Worm (Caenorhabditis elegans) whole organism, midembryonic: ENCODE results near the gene srx-114.

Experiments used
- T22C8.4 ChIP-seq: fragments of 200-800 bp; sonication (Bioruptor generic); IDR thresholded peaks from 2 replicates; pipeline ENCODE4 v1.3.6; 2022; ENCODE audit warnings: missing genetic modification characterization, missing compliant biosample characterization
- cog-1 ChIP-seq: sonication (generic microtip); optimal IDR thresholded peaks from 2 replicates; lab custom pipeline; 2016; ENCODE audit warnings: missing genetic modification characterization, missing compliant biosample characterization
- flt-1 ChIP-seq: fragments of 200-800 bp; sonication (Bioruptor generic); IDR thresholded peaks from 2 replicates; pipeline ENCODE4 v1.3.6; 2022; ENCODE audit warnings: missing genetic modification characterization, missing compliant biosample characterization
- klf-2 ChIP-seq: fragments of 200-800 bp; sonication (Bioruptor generic); conservative IDR thresholded peaks from 2 replicates; pipeline ENCODE4 v1.3.6; 2022; ENCODE audit warnings: missing genetic modification reagents, missing genetic modification characterization, missing compliant biosample characterization
- med-1 ChIP-seq: sonication (generic microtip); optimal IDR thresholded peaks from 2 replicates; lab custom pipeline; 2017; ENCODE audit warnings: missing genetic modification characterization, mild to moderate bottlenecking, missing compliant biosample characterization, antibody characterized with exemption, missing genetic modification reagents; ENCODE audit not compliant: insufficient read depth
- ref-1 ChIP-seq: fragments of 200-800 bp; sonication (Bioruptor generic); conservative IDR thresholded peaks from 2 replicates; pipeline ENCODE4 v1.3.6; 2022; ENCODE audit warnings: missing genetic modification reagents, missing genetic modification characterization, missing compliant biosample characterization
- tab-1 ChIP-seq: fragments of 200-800 bp; sonication (Bioruptor generic); IDR thresholded peaks from 2 replicates; pipeline ENCODE4 v1.3.6; 2022; ENCODE audit warnings: missing genetic modification characterization, missing compliant biosample characterization
- ztf-23 ChIP-seq: fragments of 200-800 bp; sonication (Bioruptor generic); IDR thresholded peaks from 2 replicates; pipeline ENCODE4 v1.3.6; 2022; ENCODE audit warnings: missing genetic modification reagents, missing genetic modification characterization, missing compliant biosample characterization
- ztf-29 ChIP-seq: fragments of 200-800 bp; sonication (Bioruptor generic); IDR thresholded peaks from 2 replicates; pipeline ENCODE4 v1.3.6; 2022; ENCODE audit warnings: missing genetic modification reagents, missing genetic modification characterization, missing compliant biosample characterization

srx-114 gene

DNA sequence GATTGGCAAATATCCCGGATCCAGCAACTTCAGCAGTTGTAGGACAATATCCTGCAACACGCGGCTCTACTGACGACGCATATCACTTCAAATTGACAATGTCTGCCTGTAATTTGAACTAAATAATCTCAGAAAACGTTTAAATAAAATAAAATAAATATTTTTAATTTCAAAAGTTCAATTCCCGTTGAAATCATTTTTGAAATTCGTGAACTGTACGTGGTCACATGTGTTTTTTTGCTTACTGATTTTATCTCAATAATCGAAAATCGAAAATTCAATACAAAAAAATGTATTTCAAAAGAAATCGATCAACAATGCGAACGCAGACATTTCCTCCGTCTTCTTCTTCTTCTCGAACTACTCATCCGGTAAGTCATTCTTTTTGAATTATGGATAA is 4.6 kb upstream of the srx-114 start, which contains the start of gene F07F6.1:
TSS of gene F07F6.1 (plus strand) at position 301 of the 400 bp plus-strand sequence.
- TF ChIP-seq ztf-29 (no peak), T22C8.4 (no peak), ztf-23 (GFP tag; lab: Robert Waterston, UW) (no peak), ref-1 (no peak), flt-1 (no peak), tab-1 (no peak), cog-1 (tag; lab: Kevin White, UChicago) (no peak), med-1 (GFP tag; lab: Kevin White, UChicago) (no peak), klf-2 (no peak)

ce11 chrII:5436833-5437232 is 3.9 kb upstream of the srx-114 start, which contains the start of gene dct-5:
TSS of gene dct-5 (minus strand) at chrII:5436933.
- TF ChIP-seq ztf-29, result no peak
- no peak for TF ChIP-seq tab-1
- TF ChIP-seq med-1 (GFP tag; lab: Kevin White, UChicago), result no peak
- TF ChIP-seq flt-1, result no peak
- TF ChIP-seq ref-1, result no peak
- no peak for TF ChIP-seq T22C8.4
- no peak for TF ChIP-seq klf-2
- no peak for TF ChIP-seq cog-1 (tag; lab: Kevin White, UChicago)
- TF ChIP-seq ztf-23 (GFP tag; lab: Robert Waterston, UW), result no peak

DNA sequence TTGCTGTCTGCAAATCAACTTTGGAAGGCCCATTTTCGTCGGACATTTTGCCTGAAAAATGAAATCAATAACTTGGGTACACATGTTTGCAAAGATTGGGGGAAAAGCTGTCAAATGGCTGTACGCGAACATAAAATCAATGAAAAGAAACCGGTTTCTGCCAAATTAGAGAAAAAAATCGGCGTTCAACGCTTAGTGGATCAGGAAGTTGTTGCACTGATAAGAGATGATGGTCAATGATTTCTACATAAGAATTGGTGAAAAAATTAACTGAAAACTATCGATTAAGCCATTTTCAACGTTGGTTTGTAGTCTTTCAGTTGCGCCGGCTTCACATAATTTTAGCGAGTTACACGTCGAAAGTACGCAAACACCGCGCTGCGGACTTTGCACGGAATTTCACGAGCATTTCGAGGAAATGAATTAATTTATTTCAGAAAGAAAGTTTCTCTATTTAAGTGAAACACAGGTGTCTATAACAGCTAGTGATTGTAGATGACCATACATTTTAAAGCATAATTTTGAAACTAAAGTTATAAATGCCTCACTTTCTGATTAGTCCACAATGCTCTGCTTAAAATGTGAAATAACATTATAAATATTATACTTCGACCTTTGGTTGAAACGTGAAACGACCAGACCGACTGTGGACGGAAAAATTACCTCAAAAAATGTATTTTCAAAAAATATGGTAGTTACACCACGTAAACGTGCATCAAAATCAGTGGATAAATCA is 3.3 kb downstream of the srx-114 start, which contains the start of the genes F07F6.4 and F07F6.2:
TSS of gene F07F6.4 (minus strand) at position 51 of the 736 bp plus-strand sequence.
TSS of gene F07F6.2 (plus strand) at position 686 of the 736 bp plus-strand sequence.
- TF ChIP-seq T22C8.4 (no peak), klf-2 (no peak), cog-1 (tag; lab: Kevin White, UChicago) (no peak), ztf-23 (GFP tag; lab: Robert Waterston, UW) (no peak), ztf-29 (no peak), tab-1 (no peak), ref-1 (no peak), med-1 (GFP tag; lab: Kevin White, UChicago) (no peak), flt-1 (no peak)

ce11 chrII:5426470-5426869 is 6.5 kb downstream of the srx-114 start:
- TF ChIP-seq cog-1 (tag; lab: Kevin White, UChicago) (no peak), klf-2 (no peak), ztf-23 (GFP tag; lab: Robert Waterston, UW) (no peak), med-1 (GFP tag; lab: Kevin White, UChicago) (no peak), ref-1 (no peak), tab-1 (no peak), ztf-29 (no peak), flt-1 (no peak), T22C8.4 (no peak)

ce11 chrII:5426054-5426453 is 6.9 kb downstream of the srx-114 start:
- peak; percentile 17 for TF ChIP-seq cog-1 (tag; lab: Kevin White, UChicago)
- no peak for TF ChIP-seq tab-1
- no peak for TF ChIP-seq med-1 (GFP tag; lab: Kevin White, UChicago)
- no peak for TF ChIP-seq ref-1
- TF ChIP-seq klf-2, result no peak
- TF ChIP-seq ztf-23 (GFP tag; lab: Robert Waterston, UW), result 0 out of 2 replicates have a peak, but pooled peaks have one; percentile 54

- TF ChIP-seq ztf-23 (GFP tag; lab: Robert Waterston, UW) (no peak), T22C8.4 (no peak), ztf-29 (no peak), klf-2 (no peak), flt-1 (no peak), ref-1 (no peak), cog-1 (tag; lab: Kevin White, UChicago) (no peak), tab-1 (no peak), med-1 (GFP tag; lab: Kevin White, UChicago) (no peak)
Measured at ce11 chrII:5425633-5426032, 7.3 kb downstream of the srx-114 start, which contains the start of gene F07F6.8. TSS of gene F07F6.8 (minus strand) at chrII:5425733.

ce11 chrII:5423832-5424231 is 9.1 kb downstream of the srx-114 start, which contains the start of gene F07F6.7:
TSS of gene F07F6.7 (minus strand) at chrII:5423858.
- TF ChIP-seq cog-1 (tag; lab: Kevin White, UChicago) (no peak), tab-1 (no peak), T22C8.4 (no peak), ztf-23 (GFP tag; lab: Robert Waterston, UW) (no peak)

ce11 chrII:5420947-5421614 is 11.9 kb downstream of the srx-114 start, which contains the start of gene tofu-6:
TSS of gene tofu-6 (plus strand) at chrII:5421248.
- TF ChIP-seq ref-1 (no peak), med-1 (GFP tag; lab: Kevin White, UChicago) (no peak), cog-1 (tag; lab: Kevin White, UChicago) (no peak), T22C8.4 (no peak), klf-2 (no peak), ztf-29 (no peak), ztf-23 (GFP tag; lab: Robert Waterston, UW) (no peak), flt-1 (no peak), tab-1 (no peak)

ce11 chrII:5418929-5419328 is 14.0 kb downstream of the srx-114 start, which contains the start of gene EEED8.15:
TSS of gene EEED8.15 (plus strand) at chrII:5419229.
- TF ChIP-seq tab-1, result no peak

- TF ChIP-seq flt-1 (0 out of 2 replicates have a peak, but pooled peaks have one; percentile 36), tab-1 (no peak)
Measured at ce11 chrII:5418317-5418716, 14.7 kb downstream of the srx-114 start.
